Worm (Caenorhabditis elegans) whole organism, L2 larva: ENCODE measurements around the gene F58F9.9.

Source experiments
- F13H6.1 ChIP-seq: sonication (generic microtip); optimal IDR thresholded peaks from 2 replicates; lab custom pipeline; 2016; ENCODE audit warnings: missing genetic modification characterization, missing compliant biosample characterization
- Y55F3AM.14 ChIP-seq: fragments of 200-800 bp; sonication (Bioruptor generic); optimal IDR thresholded peaks from 2 replicates; lab custom pipeline; 2018; ENCODE audit warnings: mild to moderate bottlenecking, missing genetic modification characterization, missing compliant biosample characterization
- alr-1 ChIP-seq: fragments of 150-350 bp; optimal IDR thresholded peaks from 2 replicates; lab custom pipeline; 2014; ENCODE audit warnings: missing biosample characterization, missing genetic modification characterization
- blmp-1 ChIP-seq: sonication (generic microtip); optimal IDR thresholded peaks from 2 replicates; lab custom pipeline; 2017; ENCODE audit warnings: missing genetic modification characterization, mild to moderate bottlenecking, missing compliant biosample characterization, antibody characterized with exemption, moderate library complexity; ENCODE audit not compliant: insufficient read depth
- ceh-82 ChIP-seq: fragments of 150-350 bp; optimal IDR thresholded peaks from 2 replicates; lab custom pipeline; 2014; ENCODE audit warnings: missing biosample characterization, missing genetic modification characterization
- crh-2 ChIP-seq: sonication (generic microtip); optimal IDR thresholded peaks from 2 replicates; lab custom pipeline; 2017; ENCODE audit warnings: missing biosample characterization, missing genetic modification characterization
- elt-1 ChIP-seq: fragments of 150-350 bp; optimal IDR thresholded peaks from 2 replicates; lab custom pipeline; 2014; ENCODE audit warnings: missing biosample characterization, missing genetic modification characterization
- elt-3 ChIP-seq: sonication (generic microtip); optimal IDR thresholded peaks from 2 replicates; lab custom pipeline; 2017; ENCODE audit warnings: missing biosample characterization, missing genetic modification characterization
- fos-1 ChIP-seq: fragments of 150-350 bp; optimal IDR thresholded peaks from 2 replicates; lab custom pipeline; 2014; ENCODE audit warnings: missing biosample characterization, missing genetic modification characterization
- gmeb-1 ChIP-seq: fragments of 150-350 bp; optimal IDR thresholded peaks from 2 replicates; lab custom pipeline; 2014; ENCODE audit warnings: missing biosample characterization, missing genetic modification characterization
- lin-11 ChIP-seq: fragments of 150-350 bp; sonication (generic microtip); optimal IDR thresholded peaks from 2 replicates; lab custom pipeline; 2014; ENCODE audit warnings: missing biosample characterization, missing genetic modification characterization, inconsistent platforms, mixed read lengths
- lsy-2 ChIP-seq, 2 experiments: fragments of 150-350 bp in 1 of 2; sonication (generic microtip) in 1 of 2; optimal IDR thresholded peaks; 2 replicates each; lab custom pipeline; 2014 to 2017; ENCODE audit warnings: missing biosample characterization in 2 of 2, missing genetic modification characterization in 2 of 2
- mab-5 ChIP-seq: fragments of 150-350 bp; optimal IDR thresholded peaks from 2 replicates; lab custom pipeline; 2014; ENCODE audit warnings: missing biosample characterization, missing genetic modification characterization
- mbf-1 ChIP-seq: sonication (generic microtip); optimal IDR thresholded peaks from 2 replicates; lab custom pipeline; 2017; ENCODE audit warnings: missing biosample characterization, missing genetic modification characterization
- nhr-10 ChIP-seq: sonication (generic microtip); optimal IDR thresholded peaks from 2 replicates; lab custom pipeline; 2017; ENCODE audit warnings: missing biosample characterization, missing genetic modification characterization
- nhr-11 ChIP-seq: fragments of 150-350 bp; optimal IDR thresholded peaks from 2 replicates; lab custom pipeline; 2014; ENCODE audit warnings: missing biosample characterization, missing genetic modification characterization
- nhr-129 ChIP-seq: fragments of 150-350 bp; optimal IDR thresholded peaks from 2 replicates; lab custom pipeline; 2014; ENCODE audit warnings: missing biosample characterization, missing genetic modification characterization
- nhr-25 ChIP-seq: fragments of 150-350 bp; sonication (generic microtip); optimal IDR thresholded peaks from 3 replicates; lab custom pipeline; 2014; ENCODE audit warnings: missing biosample characterization, missing genetic modification characterization
- nhr-6 ChIP-seq: fragments of 150-350 bp; optimal IDR thresholded peaks from 2 replicates; lab custom pipeline; 2014; ENCODE audit warnings: missing biosample characterization, missing genetic modification characterization
- peb-1 ChIP-seq: fragments of 150-350 bp; optimal IDR thresholded peaks from 2 replicates; lab custom pipeline; 2014; ENCODE audit warnings: missing biosample characterization, missing genetic modification characterization
- sem-4 ChIP-seq: fragments of 150-350 bp; optimal IDR thresholded peaks from 2 replicates; lab custom pipeline; 2014; ENCODE audit warnings: missing biosample characterization, missing genetic modification reagents, missing genetic modification characterization
- skn-1 ChIP-seq: sonication (generic microtip); optimal IDR thresholded peaks from 2 replicates; lab custom pipeline; 2017; ENCODE audit warnings: missing biosample characterization, missing genetic modification characterization
- sma-9 ChIP-seq, 2 experiments: fragments of 150-350 bp in 1 of 2; sonication (generic microtip) in 1 of 2; optimal IDR thresholded peaks; 2 replicates each; lab custom pipeline; 2014 to 2016; ENCODE audit warnings: missing genetic modification characterization in 2 of 2, mild to moderate bottlenecking in 1 of 2, missing biosample characterization in 1 of 2, missing compliant biosample characterization in 1 of 2, missing genetic modification reagents in 1 of 2, moderate library complexity in 1 of 2
- snpc-4 ChIP-seq: fragments of 150-350 bp; optimal IDR thresholded peaks from 2 replicates; lab custom pipeline; 2014; ENCODE audit warnings: missing biosample characterization, missing genetic modification characterization
- unc-55 ChIP-seq: fragments of 150-350 bp; sonication (generic microtip); optimal IDR thresholded peaks from 3 replicates; lab custom pipeline; 2014; ENCODE audit warnings: missing biosample characterization, missing genetic modification reagents, missing genetic modification characterization
- unc-62 ChIP-seq: fragments of 150-350 bp; optimal IDR thresholded peaks from 2 replicates; lab custom pipeline; 2014; ENCODE audit warnings: missing biosample characterization, missing genetic modification reagents, missing genetic modification characterization
- zag-1 ChIP-seq: fragments of 150-350 bp; optimal IDR thresholded peaks from 2 replicates; lab custom pipeline; 2014; ENCODE audit warnings: missing biosample characterization, missing genetic modification characterization

F58F9.9 gene

ce11 chrIV:6206294-6206776 lies 33.8 kb upstream of the F58F9.9 start, which contains the start of gene C49A9.10 (continued):
- TF ChIP-seq unc-55 (GFP tag; lab: Kevin White, UChicago) = peak; percentile 93
- TF ChIP-seq lsy-2 (tag; optimal IDR thresholded peaks at IDR 0.05; lab: Kevin White, UChicago) = peak; percentile 83 to 90
- TF ChIP-seq mab-5 = peak; percentile 81
- no peak for TF ChIP-seq unc-62 (GFP tag; lab: Kevin White, UChicago)

ce11 chrIV:6209337-6209736 lies 30.8 kb upstream of the F58F9.9 start:
- TF ChIP-seq nhr-129 (tag; lab: Kevin White, UChicago) = peak; percentile 39
- TF ChIP-seq elt-3 = no peak
- no peak for TF ChIP-seq zag-1 (tag; lab: Kevin White, UChicago)
- no peak for TF ChIP-seq skn-1 (tag; lab: Kevin White, UChicago)
- no peak for TF ChIP-seq F13H6.1 (tag; lab: Kevin White, UChicago)

ce11 chrIV:6210574-6210973 lies 29.5 kb upstream of the F58F9.9 start, which contains the start of the genes ugt-24 and C49A9.6:
Gene ugt-24 (minus strand): TSS chrIV:6210720.
Gene C49A9.6 (plus strand): TSS chrIV:6210936.
- TF ChIP-seq nhr-6 (tag; lab: Kevin White, UChicago) (no peak), crh-2 (tag; lab: Kevin White, UChicago) (peak; percentile 7), fos-1 (tag; lab: Kevin White, UChicago) (peak; percentile 78)

ce11 chrIV:6213403-6213802 lies 26.7 kb upstream of the F58F9.9 start, which contains the start of gene C49A9.5:
Gene C49A9.5 (plus strand): TSS chrIV:6213673.
- TF ChIP-seq lsy-2 (tag; optimal IDR thresholded peaks at IDR 0.05; lab: Kevin White, UChicago) (no peak), nhr-25 (tag; lab: Kevin White, UChicago) (no peak), sem-4 (tag; lab: Kevin White, UChicago) (no peak), gmeb-1 (no peak), sma-9 (GFP tag; optimal IDR thresholded peaks at IDR 0.05; lab: Kevin White, UChicago) (no peak), sma-9 (tag; optimal IDR thresholded peaks at IDR 0.05; lab: Kevin White, UChicago) (no peak), snpc-4 (tag; lab: Kevin White, UChicago) (no peak), mbf-1 (tag; lab: Kevin White, UChicago) (no peak)

ce11 chrIV:6217066-6217465 lies 23.0 kb upstream of the F58F9.9 start, which contains the start of gene C49A9.9:
Gene C49A9.9 (plus strand): TSS chrIV:6217372.
- TF ChIP-seq fos-1 (tag; lab: Kevin White, UChicago) = peak; percentile 84
- TF ChIP-seq F13H6.1 (tag; lab: Kevin White, UChicago) = no peak
- no peak for TF ChIP-seq nhr-10 (tag; lab: Kevin White, UChicago)
- TF ChIP-seq peb-1 (tag; lab: Kevin White, UChicago) = no peak

ce11 chrIV:6217503-6217902 lies 22.6 kb upstream of the F58F9.9 start:
- no peak for TF ChIP-seq gmeb-1
- no peak for TF ChIP-seq ceh-82 (tag; lab: Kevin White, UChicago)
- no peak for TF ChIP-seq elt-1
- TF ChIP-seq nhr-25 (tag; lab: Kevin White, UChicago) = no peak
- TF ChIP-seq crh-2 (tag; lab: Kevin White, UChicago) = no peak
- no peak for TF ChIP-seq alr-1 (tag; lab: Kevin White, UChicago)
- no peak for TF ChIP-seq zag-1 (tag; lab: Kevin White, UChicago)
- TF ChIP-seq nhr-10 (tag; lab: Kevin White, UChicago) = no peak
- TF ChIP-seq nhr-11 = no peak
- TF ChIP-seq lin-11 (tag; lab: Kevin White, UChicago) = no peak

ce11 chrIV:6219429-6219828 lies 20.7 kb upstream of the F58F9.9 start, which contains the start of gene C49A9.4:
Gene C49A9.4 (plus strand): TSS chrIV:6219693.
- no peak for TF ChIP-seq Y55F3AM.14 (GFP tag; lab: Kevin White, UChicago)
- peak; percentile 23 for TF ChIP-seq gmeb-1
- TF ChIP-seq sma-9 (GFP tag; optimal IDR thresholded peaks at IDR 0.05; lab: Kevin White, UChicago) = peak; percentile 22
- no peak for TF ChIP-seq sma-9 (tag; optimal IDR thresholded peaks at IDR 0.05; lab: Kevin White, UChicago)
- TF ChIP-seq fos-1 (tag; lab: Kevin White, UChicago) = peak; percentile 78
- TF ChIP-seq blmp-1 = no peak
